Fruit fly (Drosophila melanogaster): ENCODE results near the gene Ubx.

Gene Ubx

DNA sequence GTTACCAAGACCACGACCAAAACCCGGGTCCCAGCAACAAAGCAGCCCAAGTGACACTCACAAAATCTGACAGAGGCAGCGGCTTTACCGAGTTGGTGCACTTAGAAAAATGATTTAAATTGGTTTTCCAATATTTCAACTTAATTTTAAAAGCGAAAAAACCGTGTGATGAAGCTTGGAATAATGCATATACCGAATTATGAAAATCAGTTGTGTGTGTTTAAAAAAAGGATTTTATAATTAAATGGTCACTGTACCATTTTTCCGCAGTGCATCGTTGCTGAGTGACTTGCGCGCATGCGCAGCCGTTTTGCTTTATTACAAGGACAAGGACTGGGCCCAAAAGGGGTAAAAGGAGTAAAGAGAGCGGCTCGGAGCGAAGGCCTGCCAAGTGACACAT, 16.3 kb downstream of the Ubx start (continued):
- no peak for TF ChIP-seq grn (GFP tag; optimal IDR thresholded peaks at IDR 0.05)
- no peak for TF ChIP-seq NFAT (GFP tag; IDR thresholded peaks at IDR 0.05)
- TF ChIP-seq stc (GFP tag; IDR thresholded peaks at IDR 0.05), result no peak
- TF ChIP-seq ranshi (GFP tag; IDR thresholded peaks at IDR 0.05), result peak; percentile 29; the same call in 1 of the 2 replicates
- no peak for TF ChIP-seq Antp (GFP tag; optimal IDR thresholded peaks at IDR 0.05)
- no peak for TF ChIP-seq CG11247 (GFP tag; IDR thresholded peaks at IDR 0.05)
- TF ChIP-seq Med (GFP tag), result peak; percentile 76
- no peak for TF ChIP-seq CG18619 (GFP tag; optimal IDR thresholded peaks at IDR 0.05)
- TF ChIP-seq CG34224 (GFP tag; IDR thresholded peaks at IDR 0.05; ENCODE audit: partially characterized antibody), result no peak
- TF ChIP-seq ATbp (GFP tag; optimal IDR thresholded peaks at IDR 0.05), result no peak
- TF ChIP-seq CG15696 (tag; optimal IDR thresholded peaks at IDR 0.05), result peak; percentile 86
- no peak for TF ChIP-seq CG8478 (optimal IDR thresholded peaks at IDR 0.05)
- TF ChIP-seq CG8924 (tag; optimal IDR thresholded peaks at IDR 0.05), result peak; percentile 43
- TF ChIP-seq Dbx (GFP tag; IDR thresholded peaks at IDR 0.05), result no peak
- no peak for TF ChIP-seq crp (GFP tag; optimal IDR thresholded peaks at IDR 0.05)
- TF ChIP-seq gce (GFP tag; IDR thresholded peaks at IDR 0.05), result no peak
- TF ChIP-seq CG3065 (GFP tag; optimal IDR thresholded peaks at IDR 0.05), result no peak
- no peak for TF ChIP-seq fru (optimal IDR thresholded peaks at IDR 0.05)
- TF ChIP-seq fd102C (GFP tag; optimal IDR thresholded peaks at IDR 0.05), result peak; percentile 42
- no peak for TF ChIP-seq CG5180 (GFP tag; optimal IDR thresholded peaks at IDR 0.05)
- no peak for TF ChIP-seq cato (GFP tag; optimal IDR thresholded peaks at IDR 0.05; ENCODE audit: borderline replicate concordance)
- no peak for TF ChIP-seq CG7786 (GFP tag; optimal IDR thresholded peaks at IDR 0.05)
- no peak for TF ChIP-seq sc (optimal IDR thresholded peaks at IDR 0.05)
- no peak for TF ChIP-seq sc (GFP tag; optimal IDR thresholded peaks at IDR 0.05)
- TF ChIP-seq seq (GFP tag; IDR thresholded peaks at IDR 0.05), result no peak
- TF ChIP-seq phol (tag; optimal IDR thresholded peaks at IDR 0.05), result peak; percentile 62
- TF ChIP-seq CG6175 (GFP tag; IDR thresholded peaks at IDR 0.05), result no peak
- peak; percentile 7 for TF ChIP-seq CG2202 (tag; optimal IDR thresholded peaks at IDR 0.05)
- TF ChIP-seq Fer1 (GFP tag; optimal IDR thresholded peaks at IDR 0.05), result no peak
- no peak for TF ChIP-seq Trl (optimal IDR thresholded peaks at IDR 0.05)
- TF ChIP-seq Trl (GFP tag; optimal IDR thresholded peaks at IDR 0.05), result no peak
- TF ChIP-seq az2 (GFP tag; optimal IDR thresholded peaks at IDR 0.05), result peak; percentile 29
- TF ChIP-seq sens-2 (GFP tag; IDR thresholded peaks at IDR 0.05), result no peak
- no peak for TF ChIP-seq HLH4C (GFP tag; IDR thresholded peaks at IDR 0.05; ENCODE audit: partially characterized antibody)
- peak; percentile 42 for TF ChIP-seq CG1602 (GFP tag; optimal IDR thresholded peaks at IDR 0.05)
- peak; percentile 27 for TF ChIP-seq CG33213 (GFP tag; optimal IDR thresholded peaks at IDR 0.05)
- no peak for TF ChIP-seq Nf-YC (tag; optimal IDR thresholded peaks at IDR 0.05)
- TF ChIP-seq CG11560 (tag; IDR thresholded peaks at IDR 0.05), result no peak
- no peak for TF ChIP-seq CG2199 (GFP tag; IDR thresholded peaks at IDR 0.05)
- TF ChIP-seq CG42726 (GFP tag; IDR thresholded peaks at IDR 0.05; ENCODE audit: partially characterized antibody), result no peak
- TF ChIP-seq CG32772 (GFP tag; IDR thresholded peaks at IDR 0.05), result 0 out of 2 replicates have a peak, but pooled peaks have one; percentile 12
- TF ChIP-seq CG9727 (GFP tag; optimal IDR thresholded peaks at IDR 0.05), result peak; percentile 83
- TF ChIP-seq CG6813 (GFP tag; optimal IDR thresholded peaks at IDR 0.05), result no peak
- TF ChIP-seq cad (GFP tag; optimal IDR thresholded peaks at IDR 0.05), result no peak
- TF ChIP-seq CG3726 (GFP tag; IDR thresholded peaks at IDR 0.05), result no peak
- no peak for TF ChIP-seq Ravus (GFP tag; IDR thresholded peaks at IDR 0.05)
- peak; percentile 72 for TF ChIP-seq ara (GFP tag; IDR thresholded peaks at IDR 0.05)
- TF ChIP-seq hkb (optimal IDR thresholded peaks at IDR 0.05), result no peak
- peak; percentile 26; the same call in 1 of the 2 replicates for TF ChIP-seq hkb (GFP tag; IDR thresholded peaks at IDR 0.05)
- no peak for TF ChIP-seq pzg (GFP tag; optimal IDR thresholded peaks at IDR 0.05)
- TF ChIP-seq Usf (GFP tag; optimal IDR thresholded peaks at IDR 0.05), result no peak
- no peak for TF ChIP-seq gt (GFP tag; IDR thresholded peaks at IDR 0.05)
- no peak for TF ChIP-seq Jarid2 (GFP tag; optimal IDR thresholded peaks at IDR 0.05)
- TF ChIP-seq GATAe (GFP tag; conservative IDR thresholded peaks at IDR 0.05), result no peak

Data from whole organism, embryonic.